Fruit fly (Drosophila melanogaster) whole organism, pupa: ENCODE data around the gene RpS21.

Source experiments
- CG10348 ChIP-seq: fragments of 200-800 bp; sonication (Bioruptor generic); IDR thresholded peaks from 2 replicates; pipeline ENCODE4 v1.3.6; 2022; ENCODE audit warnings: missing biosample characterization, missing genetic modification characterization
- CG12605 ChIP-seq: fragments of 200-800 bp; sonication (Bioruptor generic); IDR thresholded peaks from 2 replicates; pipeline ENCODE4 v1.3.6; 2022; ENCODE audit warnings: missing biosample characterization, missing genetic modification characterization
- CG13204 ChIP-seq: fragments of 200-800 bp; sonication (Bioruptor generic); optimal IDR thresholded peaks from 2 replicates; lab custom pipeline; 2018; ENCODE audit warnings: missing biosample characterization, mild to moderate bottlenecking, missing genetic modification characterization, moderate library complexity
- CG14655 ChIP-seq: fragments of 200-800 bp; sonication (Bioruptor generic); optimal IDR thresholded peaks from 3 replicates; lab custom pipeline; 2017; ENCODE audit warnings: mild to moderate bottlenecking, missing biosample characterization, missing genetic modification reagents, missing genetic modification characterization
- CG15710 ChIP-seq: fragments of 200-800 bp; sonication (Bioruptor generic); optimal IDR thresholded peaks from 2 replicates; lab custom pipeline; 2018; ENCODE audit warnings: missing biosample characterization, mild to moderate bottlenecking, missing genetic modification characterization, moderate library complexity
- CG17806 ChIP-seq: fragments of 200-800 bp; sonication (Bioruptor generic); optimal IDR thresholded peaks from 2 replicates; lab custom pipeline; 2018; ENCODE audit warnings: missing biosample characterization, mild to moderate bottlenecking, missing genetic modification characterization, moderate library complexity
- CG32121 ChIP-seq: fragments of 200-800 bp; sonication (Bioruptor generic); IDR thresholded peaks from 2 replicates; pipeline ENCODE4 v1.3.6; 2022; ENCODE audit warnings: missing biosample characterization, missing genetic modification characterization
- CG34367 ChIP-seq: fragments of 200-800 bp; sonication (Bioruptor generic); optimal IDR thresholded peaks from 2 replicates; lab custom pipeline; 2018; ENCODE audit warnings: missing biosample characterization, mild to moderate bottlenecking, missing genetic modification characterization
- CG4496 ChIP-seq: fragments of 200-800 bp; sonication (Bioruptor generic); IDR thresholded peaks from 3 replicates; pipeline ENCODE4 v1.3.6; 2022; ENCODE audit warnings: missing biosample characterization, missing genetic modification characterization
- CG8159 ChIP-seq: fragments of 200-800 bp; sonication (Bioruptor generic); optimal IDR thresholded peaks from 3 replicates; lab custom pipeline; 2018; ENCODE audit warnings: missing biosample characterization, mild to moderate bottlenecking, missing genetic modification characterization, moderate library complexity
- CG8301 ChIP-seq: fragments of 200-800 bp; sonication (Bioruptor generic); optimal IDR thresholded peaks from 2 replicates; lab custom pipeline; 2018; ENCODE audit warnings: missing biosample characterization, mild to moderate bottlenecking, missing genetic modification characterization
- CG9948 ChIP-seq: fragments of 200-800 bp; sonication (Bioruptor generic); optimal IDR thresholded peaks from 2 replicates; lab custom pipeline; 2018; ENCODE audit warnings: missing biosample characterization, mild to moderate bottlenecking, missing genetic modification characterization, moderate library complexity
- D1 ChIP-seq: fragments of 200-800 bp; sonication (Bioruptor generic); optimal IDR thresholded peaks from 2 replicates; lab custom pipeline; 2018; ENCODE audit warnings: missing biosample characterization, mild to moderate bottlenecking, missing genetic modification characterization, moderate library complexity
- EcR ChIP-seq: fragments of 200-800 bp; sonication (Bioruptor generic); optimal IDR thresholded peaks from 3 replicates; lab custom pipeline; 2019; ENCODE audit warnings: missing biosample characterization, missing genetic modification characterization, mild to moderate bottlenecking, moderate library complexity, missing genetic modification reagents
- Ets98B ChIP-seq: fragments of 200-800 bp; sonication (Bioruptor generic); IDR thresholded peaks from 2 replicates; pipeline ENCODE4 v1.3.6; 2022; ENCODE audit warnings: missing biosample characterization, missing genetic modification characterization
- Pif1A ChIP-seq: fragments of 200-800 bp; sonication (Bioruptor generic); optimal IDR thresholded peaks from 3 replicates; lab custom pipeline; 2016; ENCODE audit warnings: missing biosample characterization, missing genetic modification characterization
- Pif1B ChIP-seq: fragments of 200-800 bp; sonication (Bioruptor generic); optimal IDR thresholded peaks from 3 replicates; lab custom pipeline; 2016; ENCODE audit warnings: missing biosample characterization, missing genetic modification characterization
- Snoo ChIP-seq: fragments of 200-800 bp; sonication (Bioruptor generic); optimal IDR thresholded peaks from 3 replicates; lab custom pipeline; 2017; ENCODE audit warnings: missing biosample characterization, mild to moderate bottlenecking, missing genetic modification characterization, inconsistent platforms
- fd96Ca ChIP-seq: fragments of 200-800 bp; sonication (Bioruptor generic); IDR thresholded peaks from 3 replicates; pipeline ENCODE4 v1.3.6; 2022; ENCODE audit warnings: missing biosample characterization, missing genetic modification characterization
- gl ChIP-seq: fragments of 200-800 bp; sonication (Bioruptor generic); optimal IDR thresholded peaks from 2 replicates; lab custom pipeline; 2018; ENCODE audit warnings: missing biosample characterization, mild to moderate bottlenecking, missing genetic modification characterization
- rn ChIP-seq: fragments of 200-800 bp; sonication (Bioruptor generic); IDR thresholded peaks from 2 replicates; pipeline ENCODE4 v1.3.6; 2022; ENCODE audit warnings: missing biosample characterization, missing genetic modification characterization

The RpS21 gene

DNA sequence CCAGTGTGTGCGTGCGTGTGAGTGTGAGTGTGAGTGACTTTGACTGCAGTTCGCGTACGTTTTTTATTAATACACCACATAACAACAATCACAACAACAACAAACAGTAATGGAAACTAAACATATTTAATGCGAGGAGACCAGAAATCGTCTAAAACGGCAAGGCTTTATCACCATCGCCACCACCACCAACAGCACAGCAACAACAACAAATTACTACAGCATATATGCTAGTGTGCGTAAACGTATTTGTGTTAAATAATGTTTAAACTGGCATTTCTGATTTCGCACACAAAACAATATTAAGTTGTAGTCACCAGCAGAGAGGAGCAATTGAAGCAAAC is 30.3 kb downstream of the RpS21 start:
- no peak for TF ChIP-seq CG34367 (tag; lab: Kevin White, UChicago)
- no peak for TF ChIP-seq CG8301 (tag; lab: Kevin White, UChicago)
- TF ChIP-seq CG12605 (GFP tag; lab: Robert Waterston, UW) = no peak
- no peak for TF ChIP-seq CG13204 (GFP tag; lab: Kevin White, UChicago)
- no peak for TF ChIP-seq EcR (GFP tag; lab: Kevin White, UChicago)
- no peak for TF ChIP-seq fd96Ca
- no peak for TF ChIP-seq Pif1B (GFP tag; lab: Kevin White, UChicago)
- TF ChIP-seq Pif1A (GFP tag; lab: Kevin White, UChicago) = no peak
- TF ChIP-seq, all 21 proteins: peak for 0

DNA sequence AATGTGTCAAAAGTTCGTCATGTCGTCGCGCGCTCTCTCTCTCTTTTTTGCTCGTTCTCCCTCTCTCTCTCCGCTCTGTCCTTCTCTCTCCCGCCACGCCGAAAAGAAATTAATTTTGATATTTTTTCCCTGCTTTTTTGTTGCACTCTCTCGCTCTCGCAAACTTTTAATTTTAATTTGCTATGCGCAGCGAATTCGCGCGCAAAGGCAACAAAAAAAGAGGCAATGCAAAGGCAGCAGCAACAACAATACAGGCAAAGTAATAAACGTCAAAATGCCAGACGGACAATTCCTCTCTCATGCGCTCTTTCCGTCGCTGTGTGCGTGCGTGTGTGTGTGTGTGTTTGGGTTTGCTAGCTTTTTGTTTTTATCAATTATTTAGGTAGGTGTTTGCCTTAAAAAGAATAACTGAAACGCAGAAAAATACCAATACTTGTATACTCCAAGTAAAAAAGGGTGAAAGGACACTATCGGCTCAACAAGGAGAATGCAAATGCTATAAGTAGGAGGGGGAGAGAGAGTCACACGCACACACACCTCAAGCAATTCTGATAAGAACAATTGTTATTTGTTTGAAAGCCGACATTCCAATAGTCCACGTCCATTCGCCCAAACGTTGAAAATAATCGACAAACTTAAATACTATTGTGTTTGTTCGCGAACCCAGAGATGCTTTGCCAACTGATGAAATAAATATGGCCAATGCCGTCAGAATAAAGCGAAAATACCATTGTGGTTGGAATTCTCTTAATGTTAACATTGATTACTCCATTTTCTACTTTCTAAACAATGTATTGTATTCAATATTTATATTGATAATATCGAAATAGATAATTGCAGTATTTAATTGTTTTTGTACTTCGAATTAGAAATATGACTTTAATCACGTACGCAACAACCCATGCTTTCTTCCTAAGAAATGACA is 31.0 kb downstream of the RpS21 start:
- TF ChIP-seq EcR (GFP tag; lab: Kevin White, UChicago) (peak; percentile 9), Pif1B (GFP tag; lab: Kevin White, UChicago) (peak; percentile 17), Snoo (no peak), gl (tag; lab: Kevin White, UChicago) (peak; percentile 57), CG12605 (GFP tag; lab: Robert Waterston, UW) (peak; percentile 78), fd96Ca (peak; percentile 51; the same call in 2 of the 3 replicates), CG9948 (tag; lab: Kevin White, UChicago) (no peak), CG8159 (tag; lab: Kevin White, UChicago) (peak; percentile 37), CG8301 (tag; lab: Kevin White, UChicago) (no peak), CG32121 (peak; percentile 32; the same call in 1 of the 2 replicates), CG13204 (GFP tag; lab: Kevin White, UChicago) (peak; percentile 46), Ets98B (peak; percentile 65; the same call in 1 of the 2 replicates), CG10348 (GFP tag; lab: Robert Waterston, UW) (no peak), CG4496 (GFP tag; lab: Robert Waterston, UW) (peak; percentile 59; the same call in 2 of the 3 replicates), rn (no peak), CG34367 (tag; lab: Kevin White, UChicago) (no peak), Pif1A (GFP tag; lab: Kevin White, UChicago) (no peak), CG15710 (peak; percentile 14), CG14655 (GFP tag; lab: Kevin White, UChicago) (peak; percentile 23), CG17806 (tag; lab: Kevin White, UChicago) (no peak), D1 (peak; percentile 4)
- TF ChIP-seq, all 21 proteins: peak for 13

DNA sequence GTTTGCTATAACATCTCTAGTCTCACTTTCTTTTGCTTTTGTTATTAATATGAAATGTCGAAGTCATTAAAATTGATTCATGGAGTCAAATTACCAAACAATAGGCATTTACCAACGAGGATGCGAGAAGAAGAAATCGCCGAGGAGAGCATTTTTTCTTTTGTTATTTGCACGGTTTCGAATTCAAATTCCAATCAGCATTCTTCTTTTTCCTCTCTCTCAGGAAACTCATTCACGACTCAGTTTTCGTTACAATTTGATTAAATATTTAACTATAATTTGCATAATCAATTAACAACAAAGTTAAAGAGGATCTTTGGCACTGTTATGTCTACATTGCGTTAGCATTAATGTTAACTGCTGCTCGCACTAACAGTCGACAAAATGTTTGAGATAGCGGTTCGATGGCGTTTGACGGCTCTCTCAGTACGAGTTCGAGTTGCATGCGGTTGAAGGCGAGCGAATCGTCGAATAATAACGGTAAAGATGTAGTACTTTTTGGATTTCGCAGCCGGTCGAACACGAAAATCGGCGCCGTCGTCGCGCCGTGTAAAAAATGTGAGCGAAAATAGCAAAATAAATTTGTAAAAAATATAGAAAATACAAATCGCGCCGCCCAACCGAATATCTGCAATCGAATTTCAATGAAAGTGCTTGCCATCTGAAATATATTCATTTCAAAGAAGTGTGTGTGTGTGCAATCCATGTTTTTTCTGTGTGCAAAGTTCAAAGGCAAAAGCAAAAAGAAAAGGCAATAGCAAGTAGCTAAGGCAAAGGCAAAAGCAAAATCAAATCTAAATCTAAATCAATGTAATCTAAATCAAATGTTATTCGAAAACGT is 32.1 kb downstream of the RpS21 start:
- 0 out of 2 replicates have a peak, but pooled peaks have one; percentile 8 for TF ChIP-seq CG32121
- no peak for TF ChIP-seq CG13204 (GFP tag; lab: Kevin White, UChicago)
- no peak for TF ChIP-seq CG17806 (tag; lab: Kevin White, UChicago)
- TF ChIP-seq Pif1B (GFP tag; lab: Kevin White, UChicago) = peak; percentile 6
- 0 out of 2 replicates have a peak, but pooled peaks have one; percentile 6 for TF ChIP-seq CG12605 (GFP tag; lab: Robert Waterston, UW)
- TF ChIP-seq Pif1A (GFP tag; lab: Kevin White, UChicago) = no peak
- 0 out of 3 replicates have a peak, but pooled peaks have one; percentile 13 for TF ChIP-seq CG4496 (GFP tag; lab: Robert Waterston, UW)
- peak; percentile 49 for TF ChIP-seq D1
- no peak for TF ChIP-seq CG9948 (tag; lab: Kevin White, UChicago)
- peak; percentile 4 for TF ChIP-seq CG14655 (GFP tag; lab: Kevin White, UChicago)

DNA sequence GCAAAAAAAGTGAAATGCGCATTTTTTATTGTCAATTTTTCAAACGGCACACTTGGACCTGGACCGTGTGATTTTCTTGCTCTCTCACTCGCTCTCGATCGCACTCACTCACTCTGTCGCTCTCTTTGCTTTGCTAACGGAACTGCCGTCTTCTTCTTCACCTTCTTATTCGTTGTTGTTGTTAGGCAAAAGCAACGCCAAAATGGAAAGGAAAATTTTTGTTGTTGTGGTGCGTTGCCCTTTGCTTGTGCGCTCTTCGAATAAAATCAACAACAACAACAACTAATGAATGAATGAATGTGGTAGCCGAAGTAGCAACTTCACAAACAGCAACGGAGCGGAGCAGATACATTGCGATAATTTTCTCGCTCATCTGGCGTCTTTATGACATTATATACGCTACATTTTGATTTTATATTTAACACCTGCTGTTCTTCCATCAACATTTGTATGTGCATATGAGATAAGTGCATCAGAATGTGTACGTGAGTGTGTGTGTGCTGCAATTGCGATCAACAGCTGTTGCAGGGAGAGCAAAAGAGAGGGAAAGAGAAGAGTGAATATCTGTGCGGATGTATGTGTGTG is 33.1 kb downstream of the RpS21 start:
- peak; percentile 39; the same call in 1 of the 3 replicates for TF ChIP-seq fd96Ca
- TF ChIP-seq CG15710 = no peak
- no peak for TF ChIP-seq Pif1B (GFP tag; lab: Kevin White, UChicago)
- TF ChIP-seq EcR (GFP tag; lab: Kevin White, UChicago) = peak; percentile 88
- TF ChIP-seq rn = no peak
- peak; percentile 11; the same call in 1 of the 2 replicates for TF ChIP-seq Ets98B
- no peak for TF ChIP-seq CG13204 (GFP tag; lab: Kevin White, UChicago)
- TF ChIP-seq CG12605 (GFP tag; lab: Robert Waterston, UW) = peak; percentile 43; the same call in 1 of the 2 replicates
- TF ChIP-seq CG17806 (tag; lab: Kevin White, UChicago) = no peak

DNA sequence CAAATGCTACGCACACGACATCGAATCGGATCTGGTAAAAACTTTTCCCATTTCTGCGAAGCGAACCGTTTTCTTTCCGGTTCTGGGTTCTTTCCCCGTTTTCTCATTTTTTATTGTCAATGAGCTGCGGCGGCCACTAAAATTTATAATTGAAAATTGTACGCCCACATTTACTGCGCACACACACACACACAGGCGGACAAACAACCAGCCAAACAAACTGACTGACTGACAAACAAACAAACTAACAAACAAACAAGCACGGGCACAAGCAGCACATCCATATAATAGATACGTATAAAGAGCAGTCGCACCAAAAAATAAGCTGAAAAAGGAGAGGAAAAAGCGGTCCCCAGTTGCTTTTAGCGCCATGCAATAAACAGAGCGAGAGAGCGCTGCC is 35.3 kb downstream of the RpS21 start:
- no peak for TF ChIP-seq CG13204 (GFP tag; lab: Kevin White, UChicago)
- no peak for TF ChIP-seq EcR (GFP tag; lab: Kevin White, UChicago)
- no peak for TF ChIP-seq CG9948 (tag; lab: Kevin White, UChicago)
- no peak for TF ChIP-seq CG17806 (tag; lab: Kevin White, UChicago)
- no peak for TF ChIP-seq fd96Ca
